Worm (Caenorhabditis elegans): ENCODE data around the gene srh-95.

DNA sequence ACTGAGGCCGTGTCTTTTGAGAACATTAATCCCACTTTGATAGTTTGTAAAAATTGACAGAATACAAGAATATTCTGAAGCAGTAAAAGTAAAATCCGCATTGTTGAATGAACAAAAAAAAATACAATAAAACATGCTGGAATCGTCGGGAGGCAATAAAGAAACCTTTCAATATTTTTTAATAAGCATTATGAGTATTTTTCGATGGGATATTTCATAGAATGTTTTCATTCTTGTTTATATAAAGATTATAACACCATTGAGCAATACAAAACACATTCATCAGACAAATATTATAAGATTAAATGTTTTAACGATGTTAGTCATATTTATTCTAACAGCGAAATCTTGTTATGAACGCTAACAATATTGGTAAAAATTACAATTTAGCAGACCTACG lies 7.0 kb downstream of the srh-95 start, which contains the start of gene gcy-20:
- TF ChIP-seq T22C8.4 (GFP tag; IDR thresholded peaks at IDR 0.05) (no peak), klf-2 (GFP tag; conservative IDR thresholded peaks at IDR 0.05) (no peak), cog-1 (tag; optimal IDR thresholded peaks at IDR 0.05) (no peak), ztf-23 (GFP tag; IDR thresholded peaks at IDR 0.05) (no peak), flt-1 (GFP tag; IDR thresholded peaks at IDR 0.05) (no peak), ref-1 (GFP tag; conservative IDR thresholded peaks at IDR 0.05) (no peak), tab-1 (GFP tag; IDR thresholded peaks at IDR 0.05) (no peak), med-1 (GFP tag; optimal IDR thresholded peaks at IDR 0.05; ENCODE audit: insufficient read depth) (no peak), ztf-29 (GFP tag; IDR thresholded peaks at IDR 0.05) (no peak)
